Worm (Caenorhabditis elegans) whole organism, late embryonic: ENCODE data around the gene dyf-4.

ENCODE experiments used
- C08G9.2 ChIP-seq: sonication (generic microtip); optimal IDR thresholded peaks from 2 replicates; lab custom pipeline; 2016; ENCODE audit warnings: mild to moderate bottlenecking, missing genetic modification characterization, moderate library complexity, missing compliant biosample characterization
- C38D4.7 ChIP-seq: fragments of 200-800 bp; sonication (Bioruptor generic); optimal IDR thresholded peaks from 2 replicates; lab custom pipeline; 2018; ENCODE audit warnings: mild to moderate bottlenecking, missing genetic modification characterization, moderate library complexity, missing compliant biosample characterization
- F13H6.1 ChIP-seq: sonication (generic microtip); optimal IDR thresholded peaks from 2 replicates; lab custom pipeline; 2016; ENCODE audit warnings: missing genetic modification characterization, missing compliant biosample characterization
- K02D7.2 ChIP-seq: sonication (generic microtip); optimal IDR thresholded peaks from 2 replicates; lab custom pipeline; 2017; ENCODE audit warnings: mild to moderate bottlenecking, missing genetic modification characterization, missing compliant biosample characterization
- K09A11.1 ChIP-seq: sonication (generic microtip); optimal IDR thresholded peaks from 2 replicates; lab custom pipeline; 2017; ENCODE audit warnings: antibody characterized with exemption, mild to moderate bottlenecking, missing genetic modification characterization, missing compliant biosample characterization; ENCODE audit not compliant: insufficient read depth
- T23F11.4 ChIP-seq: fragments of 200-800 bp; sonication (Bioruptor generic); optimal IDR thresholded peaks from 2 replicates; lab custom pipeline; 2018; ENCODE audit warnings: mild to moderate bottlenecking, missing genetic modification characterization, missing compliant biosample characterization
- Y22D7AL.16 ChIP-seq: sonication (generic microtip); optimal IDR thresholded peaks from 2 replicates; lab custom pipeline; 2016; ENCODE audit warnings: missing genetic modification characterization, missing compliant biosample characterization
- ama-1 ChIP-seq: fragments of 150-350 bp; optimal IDR thresholded peaks from 2 replicates; lab custom pipeline; 2014
- ceh-14 ChIP-seq: sonication (generic microtip); optimal IDR thresholded peaks from 2 replicates; lab custom pipeline; 2016; ENCODE audit warnings: missing genotype, missing genetic modification characterization, missing compliant biosample characterization
- ceh-18 ChIP-seq: sonication (generic microtip); optimal IDR thresholded peaks from 2 replicates; lab custom pipeline; 2016; ENCODE audit warnings: missing genetic modification characterization, missing compliant biosample characterization
- ceh-22 ChIP-seq: sonication (generic microtip); optimal IDR thresholded peaks from 2 replicates; lab custom pipeline; 2017; ENCODE audit warnings: missing biosample characterization, missing genetic modification characterization
- ceh-24 ChIP-seq: sonication (generic microtip); optimal IDR thresholded peaks from 2 replicates; lab custom pipeline; 2016; ENCODE audit warnings: mild to moderate bottlenecking, missing genetic modification characterization, missing compliant biosample characterization
- ceh-30 ChIP-seq: fragments of 150-350 bp; optimal IDR thresholded peaks from 2 replicates; lab custom pipeline; 2014; ENCODE audit warnings: missing biosample characterization, missing genetic modification characterization
- ceh-34 ChIP-seq: sonication (generic microtip); optimal IDR thresholded peaks from 2 replicates; lab custom pipeline; 2016; ENCODE audit warnings: mild to moderate bottlenecking, missing genetic modification characterization, missing compliant biosample characterization
- ceh-45 ChIP-seq: fragments of 200-800 bp; sonication (Bioruptor generic); IDR thresholded peaks from 2 replicates; pipeline ENCODE4 v1.3.6; 2022; ENCODE audit warnings: missing genetic modification reagents, missing genetic modification characterization, missing compliant biosample characterization
- ceh-48 ChIP-seq: sonication (generic microtip); optimal IDR thresholded peaks from 2 replicates; lab custom pipeline; 2016; ENCODE audit warnings: missing genetic modification characterization, inconsistent platforms, missing compliant biosample characterization
- ceh-9 ChIP-seq: sonication (generic microtip); optimal IDR thresholded peaks from 2 replicates; lab custom pipeline; 2016; ENCODE audit warnings: mild to moderate bottlenecking, missing genetic modification characterization, inconsistent platforms, missing compliant biosample characterization
- elt-2 ChIP-seq: sonication (generic microtip); optimal IDR thresholded peaks from 2 replicates; lab custom pipeline; 2016; ENCODE audit warnings: missing genetic modification reagents, missing genetic modification characterization, missing compliant biosample characterization
- eyg-1 ChIP-seq: sonication (generic microtip); optimal IDR thresholded peaks from 2 replicates; lab custom pipeline; 2016; ENCODE audit warnings: missing genotype, missing genetic modification characterization, missing compliant biosample characterization
- madf-2 ChIP-seq: sonication (generic microtip); optimal IDR thresholded peaks from 2 replicates; lab custom pipeline; 2017; ENCODE audit warnings: missing genetic modification characterization, missing compliant biosample characterization
- mec-3 ChIP-seq: sonication (generic microtip); optimal IDR thresholded peaks from 2 replicates; lab custom pipeline; 2016; ENCODE audit warnings: borderline replicate concordance, missing genetic modification characterization, missing compliant biosample characterization
- nfya-1 ChIP-seq: sonication (generic microtip); optimal IDR thresholded peaks from 2 replicates; lab custom pipeline; 2017; ENCODE audit warnings: missing genetic modification characterization, mild to moderate bottlenecking, missing compliant biosample characterization, antibody characterized with exemption, moderate library complexity
- odd-2 ChIP-seq: sonication (generic microtip); optimal IDR thresholded peaks from 2 replicates; lab custom pipeline; 2017; ENCODE audit warnings: antibody characterized with exemption, mild to moderate bottlenecking, missing genetic modification characterization, missing compliant biosample characterization
- pax-1 ChIP-seq: fragments of 150-350 bp; optimal IDR thresholded peaks from 2 replicates; lab custom pipeline; 2014; ENCODE audit warnings: missing biosample characterization, missing genetic modification characterization
- pros-1 ChIP-seq: fragments of 150-350 bp; optimal IDR thresholded peaks from 2 replicates; lab custom pipeline; 2014; ENCODE audit warnings: missing biosample characterization, missing genetic modification reagents, missing genetic modification characterization
- rnt-1 ChIP-seq: sonication (generic microtip); optimal IDR thresholded peaks from 2 replicates; lab custom pipeline; 2016; ENCODE audit warnings: missing genetic modification characterization, missing compliant biosample characterization
- unc-42 ChIP-seq: sonication (generic microtip); optimal IDR thresholded peaks from 2 replicates; lab custom pipeline; 2016; ENCODE audit warnings: missing genotype, missing genetic modification characterization, missing compliant biosample characterization
- unc-55 ChIP-seq: sonication (generic microtip); optimal IDR thresholded peaks from 2 replicates; lab custom pipeline; 2017; ENCODE audit warnings: missing biosample characterization, missing genetic modification reagents, missing genetic modification characterization
- zip-5 ChIP-seq: sonication (generic microtip); optimal IDR thresholded peaks from 2 replicates; lab custom pipeline; 2016; ENCODE audit warnings: missing genetic modification characterization, missing compliant biosample characterization
- ztf-16 ChIP-seq: sonication (generic microtip); optimal IDR thresholded peaks from 2 replicates; lab custom pipeline; 2017; ENCODE audit warnings: missing genetic modification characterization, missing compliant biosample characterization

dyf-4 gene

ce11 chrV:12532369-12532768 lies 6.8 kb upstream of the dyf-4 start:
- TF ChIP-seq mec-3 (tag; lab: Kevin White, UChicago) (no peak), elt-2 (peak; percentile 28)

ce11 chrV:12531084-12531483 lies 5.5 kb upstream of the dyf-4 start:
- TF ChIP-seq ztf-16 (tag; lab: Kevin White, UChicago), result no peak
- TF ChIP-seq ceh-22 (tag; lab: Kevin White, UChicago), result no peak
- no peak for TF ChIP-seq rnt-1
- TF ChIP-seq F13H6.1, result no peak
- no peak for TF ChIP-seq ceh-45
- TF ChIP-seq Y22D7AL.16, result no peak
- TF ChIP-seq elt-2, result no peak
- TF ChIP-seq odd-2 (tag; lab: Kevin White, UChicago), result no peak
- TF ChIP-seq, all 69 proteins: peak for 0

ce11 chrV:12530129-12530528 lies 4.6 kb upstream of the dyf-4 start:
- TF ChIP-seq ama-1 (lab: Kevin White, UChicago), result no peak
- no peak for TF ChIP-seq ceh-24 (tag; lab: Kevin White, UChicago)
- no peak for TF ChIP-seq K09A11.1 (tag; lab: Kevin White, UChicago)
- TF ChIP-seq zip-5, result no peak
- no peak for TF ChIP-seq ceh-14 (tag; lab: Kevin White, UChicago)
- no peak for TF ChIP-seq ceh-34 (tag; lab: Kevin White, UChicago)
- no peak for TF ChIP-seq C38D4.7
- no peak for TF ChIP-seq C08G9.2 (tag; lab: Kevin White, UChicago)
- no peak for TF ChIP-seq pax-1

ce11 chrV:12528919-12529318 lies 3.4 kb upstream of the dyf-4 start:
- TF ChIP-seq unc-55 (GFP tag; lab: Kevin White, UChicago) (no peak), elt-2 (peak; percentile 16), nfya-1 (tag; lab: Kevin White, UChicago) (peak; percentile 1)

ce11 chrV:12526758-12527157 lies 1.2 kb upstream of the dyf-4 start, which contains the start of gene F45D3.1:
Gene F45D3.1, plus strand, starts transcription at chrV:12527058.
- TF ChIP-seq ceh-30 (tag; lab: Kevin White, UChicago) (no peak), odd-2 (tag; lab: Kevin White, UChicago) (no peak), mec-3 (tag; lab: Kevin White, UChicago) (no peak)
- TF ChIP-seq, all 69 proteins: peak for 0

ce11 chrV:12526124-12526523 lies 586 bp upstream of the dyf-4 start:
- TF ChIP-seq unc-42 (tag; lab: Kevin White, UChicago) (no peak), ceh-45 (no peak), ztf-16 (tag; lab: Kevin White, UChicago) (no peak), K02D7.2 (tag; lab: Kevin White, UChicago) (no peak)

- TF ChIP-seq pros-1 (tag; lab: Kevin White, UChicago), result no peak
- TF ChIP-seq unc-55 (GFP tag; lab: Kevin White, UChicago), result peak; percentile 79
These were observed 2.2 kb downstream of the dyf-4 start for ce11 chrV:12523356-12523755.

ce11 chrV:12518770-12519169 lies 6.8 kb downstream of the dyf-4 start:
- TF ChIP-seq eyg-1 (tag; lab: Kevin White, UChicago), result no peak
- peak; percentile 88 for TF ChIP-seq rnt-1
- TF ChIP-seq ceh-34 (tag; lab: Kevin White, UChicago), result peak; percentile 0
- TF ChIP-seq unc-55 (GFP tag; lab: Kevin White, UChicago), result peak; percentile 75
- TF ChIP-seq ceh-18 (tag; lab: Kevin White, UChicago), result peak; percentile 86
- no peak for TF ChIP-seq ceh-45

- TF ChIP-seq T23F11.4 (no peak), ceh-9 (tag; lab: Kevin White, UChicago) (no peak), madf-2 (no peak), unc-55 (GFP tag; lab: Kevin White, UChicago) (peak; percentile 57), ceh-48 (tag; lab: Kevin White, UChicago) (no peak), ceh-18 (tag; lab: Kevin White, UChicago) (peak; percentile 54)
These were observed 7.8 kb downstream of the dyf-4 start for ce11 chrV:12517757-12518156.
